Fruit fly (Drosophila melanogaster) whole organism: ENCODE results near the gene CG6833.

Source experiments
- CG8478 ChIP-seq: fragments of >200 bp; optimal IDR thresholded peaks from 2 replicates; lab custom pipeline; 2018; ENCODE audit warnings: inconsistent platforms
- Dll ChIP-seq: fragments of >200 bp; optimal IDR thresholded peaks from 2 replicates; lab custom pipeline; 2017
- EcR ChIP-seq, 2 experiments: fragments of >200 bp; optimal IDR thresholded peaks; 2 replicates each; lab custom pipeline; 2017; ENCODE audit warnings: missing biosample characterization in 2 of 2, missing genetic modification characterization in 2 of 2, missing genetic modification reagents in 2 of 2
- pan ChIP-seq: fragments of >200 bp; optimal IDR thresholded peaks from 2 replicates; lab custom pipeline; 2017
- psq ChIP-seq: fragments of >200 bp; optimal IDR thresholded peaks from 2 replicates; lab custom pipeline; 2017
- usp ChIP-seq: fragments of >200 bp; optimal IDR thresholded peaks from 2 replicates; lab custom pipeline; 2017; ENCODE audit warnings: missing biosample characterization, missing genetic modification characterization, mixed read lengths

Gene CG6833

dm6 chr3L:14050944-14051548, at the start of gene CG6833:
Gene CG6833 (plus strand): TSS chr3L:14051206.
- TF ChIP-seq CG8478 (no peak), EcR (GFP tag; optimal IDR thresholded peaks at IDR 0.05; lab: Kevin White, UChicago) (no peak), pan (lab: Kevin White, UChicago) (no peak), usp (GFP tag; lab: Kevin White, UChicago) (no peak), Dll (lab: Kevin White, UChicago) (no peak), psq (lab: Kevin White, UChicago) (no peak)

dm6 chr3L:14001658-14002523, 49.1 kb upstream of the CG6833 start, which contains the start of the genes Nprl3 and upSET:
Gene Nprl3 (minus strand): TSS chr3L:14001880.
Gene upSET (plus strand): TSS chr3L:14002127.
- TF ChIP-seq pan (lab: Kevin White, UChicago) (no peak), CG8478 (peak; percentile 68), psq (lab: Kevin White, UChicago) (no peak)

- TF ChIP-seq pan (lab: Kevin White, UChicago) = no peak
- peak; percentile 87 for TF ChIP-seq CG8478
- peak; percentile 43 for TF ChIP-seq psq (lab: Kevin White, UChicago)
Observed at dm6 chr3L:14002524-14003135, 48.4 kb upstream of the CG6833 start.

- TF ChIP-seq EcR (GFP tag; optimal IDR thresholded peaks at IDR 0.05; lab: Kevin White, UChicago) = no peak
- no peak for TF ChIP-seq psq (lab: Kevin White, UChicago)
- TF ChIP-seq pan (lab: Kevin White, UChicago) = no peak
- no peak for TF ChIP-seq CG8478
- no peak for TF ChIP-seq Dll (lab: Kevin White, UChicago)
- no peak for TF ChIP-seq usp (GFP tag; lab: Kevin White, UChicago)
Observed at dm6 chr3L:14003297-14004040, 47.5 kb upstream of the CG6833 start.

- TF ChIP-seq psq (lab: Kevin White, UChicago) (peak; percentile 78), pan (lab: Kevin White, UChicago) (no peak), usp (GFP tag; lab: Kevin White, UChicago) (no peak)
Observed at dm6 chr3L:14004041-14004407, 47.0 kb upstream of the CG6833 start.

- TF ChIP-seq CG8478 (peak; percentile 39), Dll (lab: Kevin White, UChicago) (no peak)
Observed at dm6 chr3L:14004963-14005458, 46.0 kb upstream of the CG6833 start.

dm6 chr3L:14005627-14006287, 45.2 kb upstream of the CG6833 start:
- no peak for TF ChIP-seq psq (lab: Kevin White, UChicago)
- no peak for TF ChIP-seq CG8478
- TF ChIP-seq EcR (GFP tag; optimal IDR thresholded peaks at IDR 0.05; lab: Kevin White, UChicago) = no peak
- no peak for TF ChIP-seq Dll (lab: Kevin White, UChicago)
- TF ChIP-seq pan (lab: Kevin White, UChicago) = no peak
- TF ChIP-seq usp (GFP tag; lab: Kevin White, UChicago) = no peak

dm6 chr3L:14006704-14007126, 44.3 kb upstream of the CG6833 start:
- TF ChIP-seq EcR (GFP tag; optimal IDR thresholded peaks at IDR 0.05; lab: Kevin White, UChicago) = no peak
- TF ChIP-seq usp (GFP tag; lab: Kevin White, UChicago) = no peak
- no peak for TF ChIP-seq CG8478
- no peak for TF ChIP-seq psq (lab: Kevin White, UChicago)
- no peak for TF ChIP-seq pan (lab: Kevin White, UChicago)
- TF ChIP-seq Dll (lab: Kevin White, UChicago) = no peak

- TF ChIP-seq pan (lab: Kevin White, UChicago) = no peak
- TF ChIP-seq EcR (GFP tag; optimal IDR thresholded peaks at IDR 0.05; lab: Kevin White, UChicago) = no peak
- TF ChIP-seq CG8478 = no peak
- no peak for TF ChIP-seq Dll (lab: Kevin White, UChicago)
- TF ChIP-seq psq (lab: Kevin White, UChicago) = no peak
- no peak for TF ChIP-seq usp (GFP tag; lab: Kevin White, UChicago)
Observed at dm6 chr3L:14025736-14026135, 25.3 kb upstream of the CG6833 start.

- no peak for TF ChIP-seq EcR (GFP tag; optimal IDR thresholded peaks at IDR 0.05; lab: Kevin White, UChicago)
- no peak for TF ChIP-seq CG8478
- no peak for TF ChIP-seq pan (lab: Kevin White, UChicago)
- no peak for TF ChIP-seq Dll (lab: Kevin White, UChicago)
- no peak for TF ChIP-seq psq (lab: Kevin White, UChicago)
- TF ChIP-seq usp (GFP tag; lab: Kevin White, UChicago) = no peak
Observed at dm6 chr3L:14027549-14027948, 23.5 kb upstream of the CG6833 start.
